Fruit fly (Drosophila melanogaster): ENCODE results near the gene hwt.

Gene hwt

dm6 chrX:12595100-12595609 lies 26.9 kb upstream of the hwt start (continued):
- no peak for TF ChIP-seq CG17829 (tag; optimal IDR thresholded peaks at IDR 0.05)
- no peak for TF ChIP-seq fd64A (GFP tag; optimal IDR thresholded peaks at IDR 0.05)
- no peak for TF ChIP-seq CG30020 (tag; optimal IDR thresholded peaks at IDR 0.05)
- no peak for TF ChIP-seq chn (GFP tag; optimal IDR thresholded peaks at IDR 0.05)
- TF ChIP-seq Drgx (GFP tag; IDR thresholded peaks at IDR 0.05), result no peak
- no peak for TF ChIP-seq nom (GFP tag; optimal IDR thresholded peaks at IDR 0.05)
- TF ChIP-seq CG16779 (GFP tag; IDR thresholded peaks at IDR 0.05), result no peak
- TF ChIP-seq CG9215 (GFP tag; IDR thresholded peaks at IDR 0.05), result no peak
- TF ChIP-seq Bgb (GFP tag; IDR thresholded peaks at IDR 0.05; ENCODE audit: partially characterized antibody), result peak; percentile 16; the same call in 1 of the 2 replicates
- TF ChIP-seq CG11093 (GFP tag; IDR thresholded peaks at IDR 0.05), result no peak
- no peak for TF ChIP-seq Dll (GFP tag; IDR thresholded peaks at IDR 0.05; ENCODE audit: partially characterized antibody)
- no peak for TF ChIP-seq NFAT (GFP tag; IDR thresholded peaks at IDR 0.05)
- TF ChIP-seq CG12769 (tag; optimal IDR thresholded peaks at IDR 0.05), result no peak
- TF ChIP-seq Max (GFP tag; optimal IDR thresholded peaks at IDR 0.05), result no peak
- no peak for TF ChIP-seq jigr1 (GFP tag; IDR thresholded peaks at IDR 0.05)
- no peak for TF ChIP-seq CG9817 (tag; optimal IDR thresholded peaks at IDR 0.05)
- TF ChIP-seq Elba2 (GFP tag; optimal IDR thresholded peaks at IDR 0.05), result no peak
- peak; percentile 36; the same call in 1 of the 3 replicates for TF ChIP-seq CG34224 (GFP tag; IDR thresholded peaks at IDR 0.05; ENCODE audit: partially characterized antibody)
- TF ChIP-seq hbn (GFP tag; IDR thresholded peaks at IDR 0.05; ENCODE audit: partially characterized antibody), result no peak
- TF ChIP-seq unc-4 (GFP tag; IDR thresholded peaks at IDR 0.05; ENCODE audit: partially characterized antibody), result no peak
- no peak for TF ChIP-seq CG8765 (GFP tag; IDR thresholded peaks at IDR 0.05)
- TF ChIP-seq CG17359 (tag; optimal IDR thresholded peaks at IDR 0.05), result no peak
- no peak for TF ChIP-seq vnd (GFP tag; IDR thresholded peaks at IDR 0.05; ENCODE audit: partially characterized antibody)
- no peak for TF ChIP-seq CG10543 (GFP tag; optimal IDR thresholded peaks at IDR 0.05)
- TF ChIP-seq CG7372 (GFP tag; IDR thresholded peaks at IDR 0.05), result no peak
- no peak for TF ChIP-seq Aef1 (GFP tag; IDR thresholded peaks at IDR 0.05)
- no peak for TF ChIP-seq CG10321 (GFP tag; IDR thresholded peaks at IDR 0.05)
- TF ChIP-seq Mrtf (GFP tag; IDR thresholded peaks at IDR 0.05), result no peak
- TF ChIP-seq CG10147 (GFP tag; optimal IDR thresholded peaks at IDR 0.05), result no peak
- no peak for TF ChIP-seq PHDP (tag; optimal IDR thresholded peaks at IDR 0.05)
- TF ChIP-seq CG2116 (GFP tag; optimal IDR thresholded peaks at IDR 0.05), result no peak
- TF ChIP-seq corto (GFP tag; optimal IDR thresholded peaks at IDR 0.05), result no peak
- no peak for TF ChIP-seq MTF-1 (GFP tag; optimal IDR thresholded peaks at IDR 0.05; ENCODE audit: borderline replicate concordance)
- TF ChIP-seq CG15601 (tag; optimal IDR thresholded peaks at IDR 0.05), result no peak
- TF ChIP-seq slou (GFP tag; optimal IDR thresholded peaks at IDR 0.05), result no peak
- TF ChIP-seq tna (GFP tag; IDR thresholded peaks at IDR 0.05; ENCODE audit: partially characterized antibody), result no peak
- TF ChIP-seq gro (GFP tag; optimal IDR thresholded peaks at IDR 0.05), result no peak
- TF ChIP-seq NK7.1 (GFP tag; optimal IDR thresholded peaks at IDR 0.05), result no peak
- TF ChIP-seq CG4820 (GFP tag; optimal IDR thresholded peaks at IDR 0.05), result no peak
- TF ChIP-seq CG3995 (GFP tag; optimal IDR thresholded peaks at IDR 0.05), result no peak

dm6 chrX:12592121-12592466 lies 23.8 kb upstream of the hwt start, which contains the start of gene LIMK1:
TSS of gene LIMK1 (minus strand) at chrX:12592193.
- TF ChIP-seq CG16813 (GFP tag; IDR thresholded peaks at IDR 0.05; ENCODE audit: partially characterized antibody) (peak; percentile 50; the same call in 2 of the 3 replicates), Dll (GFP tag; IDR thresholded peaks at IDR 0.05; ENCODE audit: partially characterized antibody) (peak; percentile 76), CG2712 (tag; optimal IDR thresholded peaks at IDR 0.05) (peak; percentile 34), org-1 (GFP tag; optimal IDR thresholded peaks at IDR 0.05) (no peak), gfzf (GFP tag; optimal IDR thresholded peaks at IDR 0.05) (peak; percentile 79), mld (GFP tag; IDR thresholded peaks at IDR 0.05; ENCODE audit: partially characterized antibody) (no peak), CG1529 (GFP tag; optimal IDR thresholded peaks at IDR 0.05) (no peak), CG8281 (tag; optimal IDR thresholded peaks at IDR 0.05) (no peak), trem (tag; optimal IDR thresholded peaks at IDR 0.05) (peak; percentile 72), pros (GFP tag; optimal IDR thresholded peaks at IDR 0.05) (no peak), CG30403 (GFP tag; optimal IDR thresholded peaks at IDR 0.05) (no peak), CG3995 (GFP tag; optimal IDR thresholded peaks at IDR 0.05) (no peak), CG10147 (GFP tag; optimal IDR thresholded peaks at IDR 0.05) (peak; percentile 5), Pdp1 (GFP tag; optimal IDR thresholded peaks at IDR 0.05) (peak in 1 of 2 experiments; percentile 22), chif (GFP tag; optimal IDR thresholded peaks at IDR 0.05) (no peak)
